Worm (Caenorhabditis elegans): Measurements from ENCODE around the gene K12B6.4.

K12B6.4 gene

ce11 chrV:6302465-6302864 is 21.4 kb upstream of the K12B6.4 start:
- TF ChIP-seq blmp-1 (tag; optimal IDR thresholded peaks at IDR 0.05; ENCODE audit: insufficient read depth) (peak; percentile 65), elt-1 (tag; optimal IDR thresholded peaks at IDR 0.05) (peak; percentile 33), nhr-12 (tag; optimal IDR thresholded peaks at IDR 0.05) (no peak)

- TF ChIP-seq ceh-82 (tag; optimal IDR thresholded peaks at IDR 0.05) (no peak), ZK546.5 (tag; optimal IDR thresholded peaks at IDR 0.05) (no peak), alr-1 (tag; optimal IDR thresholded peaks at IDR 0.05) (no peak), lin-11 (tag; optimal IDR thresholded peaks at IDR 0.05) (no peak), zag-1 (tag; optimal IDR thresholded peaks at IDR 0.05) (no peak), nhr-21 (tag; optimal IDR thresholded peaks at IDR 0.05) (no peak), sem-4 (tag; optimal IDR thresholded peaks at IDR 0.05) (no peak)
These were observed 20.0 kb upstream of the K12B6.4 start for ce11 chrV:6301046-6301445.

ce11 chrV:6292401-6292800 is 11.3 kb upstream of the K12B6.4 start, which contains the start of gene K12B6.9:
K12B6.9 (minus strand) TSS chrV:6292666.
- TF ChIP-seq sma-3 (GFP tag; optimal IDR thresholded peaks at IDR 0.05) (no peak), egl-27 (tag; optimal IDR thresholded peaks at IDR 0.05) (no peak), elt-3 (tag; optimal IDR thresholded peaks at IDR 0.05) (no peak), crh-2 (tag; optimal IDR thresholded peaks at IDR 0.05) (peak; percentile 46), ama-1 (optimal IDR thresholded peaks at IDR 0.05) (no peak), fos-1 (tag; optimal IDR thresholded peaks at IDR 0.05) (peak; percentile 41)

ce11 chrV:6291301-6291700 is 10.2 kb upstream of the K12B6.4 start:
- TF ChIP-seq crh-2 (tag; optimal IDR thresholded peaks at IDR 0.05): peak; percentile 41
- no peak for TF ChIP-seq gmeb-1 (tag; optimal IDR thresholded peaks at IDR 0.05)
- TF ChIP-seq lin-39 (tag; optimal IDR thresholded peaks at IDR 0.05): no peak
- no peak for TF ChIP-seq ztf-1 (GFP tag; conservative IDR thresholded peaks at IDR 0.05)
- no peak for TF ChIP-seq nhr-6 (tag; optimal IDR thresholded peaks at IDR 0.05)
- peak; percentile 15 for TF ChIP-seq sma-9 (GFP tag; optimal IDR thresholded peaks at IDR 0.05)
- TF ChIP-seq sma-9 (tag; optimal IDR thresholded peaks at IDR 0.05): no peak

ce11 chrV:6288607-6289006 is 7.5 kb upstream of the K12B6.4 start, which contains the start of gene K12B6.11:
K12B6.11 (plus strand) TSS chrV:6288907.
- TF ChIP-seq ceh-82 (tag; optimal IDR thresholded peaks at IDR 0.05): no peak
- TF ChIP-seq F13H6.1 (tag; optimal IDR thresholded peaks at IDR 0.05): no peak
- TF ChIP-seq zag-1 (tag; optimal IDR thresholded peaks at IDR 0.05): no peak
- TF ChIP-seq sma-9 (GFP tag; optimal IDR thresholded peaks at IDR 0.05): no peak
- TF ChIP-seq sma-9 (tag; optimal IDR thresholded peaks at IDR 0.05): no peak
- TF ChIP-seq nhr-77 (tag; optimal IDR thresholded peaks at IDR 0.05): no peak
- TF ChIP-seq unc-39 (tag; optimal IDR thresholded peaks at IDR 0.05): no peak
- no peak for TF ChIP-seq C34F6.9 (tag; optimal IDR thresholded peaks at IDR 0.05)
- TF ChIP-seq blmp-1 (tag; optimal IDR thresholded peaks at IDR 0.05; ENCODE audit: insufficient read depth): no peak
- no peak for TF ChIP-seq peb-1 (tag; optimal IDR thresholded peaks at IDR 0.05)
- no peak for TF ChIP-seq skn-1 (tag; optimal IDR thresholded peaks at IDR 0.05)
- no peak for TF ChIP-seq Y55F3AM.14 (GFP tag; optimal IDR thresholded peaks at IDR 0.05)
- no peak for TF ChIP-seq nhr-11 (tag; optimal IDR thresholded peaks at IDR 0.05)
- no peak for TF ChIP-seq nhr-23 (tag; optimal IDR thresholded peaks at IDR 0.05)
- TF ChIP-seq mbf-1 (tag; optimal IDR thresholded peaks at IDR 0.05): no peak
- TF ChIP-seq nhr-6 (tag; optimal IDR thresholded peaks at IDR 0.05): no peak
- no peak for TF ChIP-seq nhr-237 (tag; optimal IDR thresholded peaks at IDR 0.05)
- TF ChIP-seq sma-3 (GFP tag; optimal IDR thresholded peaks at IDR 0.05): no peak

- TF ChIP-seq ceh-82 (tag; optimal IDR thresholded peaks at IDR 0.05) (no peak), ceh-16 (tag; optimal IDR thresholded peaks at IDR 0.05) (no peak), lsy-2 (tag; optimal IDR thresholded peaks at IDR 0.05) (no peak), gmeb-1 (tag; optimal IDR thresholded peaks at IDR 0.05) (no peak), egl-27 (tag; optimal IDR thresholded peaks at IDR 0.05) (no peak), F13H6.1 (tag; optimal IDR thresholded peaks at IDR 0.05) (no peak), sma-3 (GFP tag; optimal IDR thresholded peaks at IDR 0.05) (no peak), unc-39 (tag; optimal IDR thresholded peaks at IDR 0.05) (no peak), lin-39 (tag; optimal IDR thresholded peaks at IDR 0.05) (no peak), C34F6.9 (tag; optimal IDR thresholded peaks at IDR 0.05) (no peak), sem-4 (tag; optimal IDR thresholded peaks at IDR 0.05) (no peak), R02D3.7 (tag; optimal IDR thresholded peaks at IDR 0.05) (no peak), elt-3 (tag; optimal IDR thresholded peaks at IDR 0.05) (no peak), mbf-1 (tag; optimal IDR thresholded peaks at IDR 0.05) (no peak), lin-13 (GFP tag; optimal IDR thresholded peaks at IDR 0.05) (no peak), alr-1 (tag; optimal IDR thresholded peaks at IDR 0.05) (no peak), fos-1 (tag; optimal IDR thresholded peaks at IDR 0.05) (no peak), mdl-1 (tag; optimal IDR thresholded peaks at IDR 0.05) (no peak), aly-2 (tag; optimal IDR thresholded peaks at IDR 0.05) (no peak), unc-62 (GFP tag; optimal IDR thresholded peaks at IDR 0.05) (no peak)
These were observed 5.3 kb upstream of the K12B6.4 start, which contains the start of gene srn-1 for ce11 chrV:6286343-6286742. srn-1 (minus strand) TSS chrV:6286443.
